Fruit fly (Drosophila melanogaster) whole organism, embryonic: Measurements from ENCODE around the gene CG17572.
A peak's percentile ranks its signal among the peaks of the same experiment; 100 is the strongest.

Experiments
- Atf3 ChIP-seq: fragments of 200-800 bp; sonication (Bioruptor generic); optimal IDR thresholded peaks from 3 replicates; lab custom pipeline; 2016; ENCODE audit warnings: missing biosample characterization, missing genetic modification characterization
- B-H1 ChIP-seq: fragments of 200-800 bp; sonication (Bioruptor generic); IDR thresholded peaks from 3 replicates; pipeline ENCODE4 v1.3.6; 2022; ENCODE audit warnings: missing biosample characterization, missing genetic modification characterization
- CG10274 ChIP-seq: fragments of 200-800 bp; sonication (Bioruptor generic); optimal IDR thresholded peaks from 3 replicates; lab custom pipeline; 2017; ENCODE audit warnings: missing biosample characterization, mild to moderate bottlenecking, missing genetic modification characterization
- CG11695 ChIP-seq: fragments of 200-800 bp; sonication (Bioruptor generic); IDR thresholded peaks from 3 replicates; pipeline ENCODE4 v1.3.6; 2022; ENCODE audit warnings: missing biosample characterization, missing genetic modification characterization
- CG1233 ChIP-seq: fragments of 200-800 bp; sonication (Bioruptor generic); optimal IDR thresholded peaks from 4 replicates; lab custom pipeline; 2018; ENCODE audit warnings: missing biosample characterization, mild to moderate bottlenecking, missing genetic modification characterization
- CG13296 ChIP-seq: fragments of 200-800 bp; sonication (Bioruptor generic); optimal IDR thresholded peaks from 3 replicates; lab custom pipeline; 2018; ENCODE audit warnings: missing biosample characterization, mild to moderate bottlenecking, missing genetic modification characterization
- CG1529 ChIP-seq: fragments of 200-800 bp; sonication (Bioruptor generic); optimal IDR thresholded peaks from 3 replicates; lab custom pipeline; 2018; ENCODE audit warnings: missing biosample characterization, missing genetic modification characterization
- CG16813 ChIP-seq: fragments of 200-800 bp; sonication (Bioruptor generic); IDR thresholded peaks from 3 replicates; pipeline ENCODE4 v1.3.6; 2022; ENCODE audit warnings: missing biosample characterization, missing genetic modification characterization; ENCODE audit not compliant: partially characterized antibody
- CG17328 ChIP-seq: fragments of 200-800 bp; sonication (Bioruptor generic); IDR thresholded peaks from 2 replicates; pipeline ENCODE4 v1.3.6; 2022; ENCODE audit warnings: missing biosample characterization, missing genetic modification characterization
- CG17568 ChIP-seq: fragments of 200-800 bp; sonication (Bioruptor generic); optimal IDR thresholded peaks from 2 replicates; lab custom pipeline; 2018; ENCODE audit warnings: missing biosample characterization, mild to moderate bottlenecking, missing genetic modification characterization, moderate library complexity
- CG1832 ChIP-seq: fragments of 200-800 bp; sonication (Bioruptor generic); optimal IDR thresholded peaks from 2 replicates; lab custom pipeline; 2017; ENCODE audit warnings: missing biosample characterization, mild to moderate bottlenecking, missing genetic modification characterization, inconsistent platforms
- CG32532 ChIP-seq: fragments of 200-800 bp; sonication (Bioruptor generic); IDR thresholded peaks from 2 replicates; pipeline ENCODE4 v1.3.6; 2022; ENCODE audit warnings: missing biosample characterization, missing genetic modification characterization
- CG32772 ChIP-seq: fragments of 200-800 bp; sonication (Bioruptor generic); IDR thresholded peaks from 2 replicates; pipeline ENCODE4 v1.3.6; 2022; ENCODE audit warnings: missing biosample characterization, missing genetic modification characterization
- CG6683 ChIP-seq: fragments of 200-800 bp; sonication (Bioruptor generic); optimal IDR thresholded peaks from 2 replicates; lab custom pipeline; 2017; ENCODE audit warnings: missing biosample characterization, mild to moderate bottlenecking, missing genetic modification characterization, missing genetic modification reagents
- CG6813 ChIP-seq: fragments of 200-800 bp; sonication (Bioruptor generic); optimal IDR thresholded peaks from 2 replicates; lab custom pipeline; 2017; ENCODE audit warnings: missing biosample characterization, missing genetic modification characterization, mild to moderate bottlenecking, moderate library complexity, missing genetic modification reagents
- CG7357 ChIP-seq: fragments of 200-800 bp; sonication (Bioruptor generic); IDR thresholded peaks from 3 replicates; pipeline ENCODE4 v1.3.6; 2022; ENCODE audit warnings: missing biosample characterization, missing genetic modification characterization
- CG8089 ChIP-seq: fragments of 200-800 bp; sonication (Bioruptor generic); optimal IDR thresholded peaks from 3 replicates; lab custom pipeline; 2016; ENCODE audit warnings: missing biosample characterization, missing genetic modification characterization
- CG8359 ChIP-seq: fragments of 200-800 bp; sonication (Bioruptor generic); optimal IDR thresholded peaks from 2 replicates; lab custom pipeline; 2017; ENCODE audit warnings: missing biosample characterization, mild to moderate bottlenecking, missing genetic modification characterization, borderline replicate concordance
- CG8388 ChIP-seq: fragments of 200-800 bp; sonication (Bioruptor generic); optimal IDR thresholded peaks from 2 replicates; lab custom pipeline; 2019; ENCODE audit warnings: missing biosample characterization, mild to moderate bottlenecking, missing genetic modification characterization, moderate library complexity
- CTCF ChIP-seq: fragments of 200-800 bp; sonication (Bioruptor generic); optimal IDR thresholded peaks from 2 replicates; lab custom pipeline; 2017; ENCODE audit warnings: missing biosample characterization, mild to moderate bottlenecking, missing genetic modification characterization, moderate library complexity
- CoRest ChIP-seq: fragments of 200-800 bp; sonication (Bioruptor generic); optimal IDR thresholded peaks from 3 replicates; lab custom pipeline; 2018; ENCODE audit warnings: missing biosample characterization, mild to moderate bottlenecking, missing genetic modification characterization, moderate library complexity
- Gsc ChIP-seq: fragments of 200-800 bp; sonication (Bioruptor generic); IDR thresholded peaks from 2 replicates; pipeline ENCODE4 v1.3.6; 2022; ENCODE audit warnings: missing biosample characterization, missing genetic modification characterization
- Gug ChIP-seq: fragments of 200-800 bp; sonication (Bioruptor generic); IDR thresholded peaks from 4 replicates; pipeline ENCODE4 v1.3.6; 2022; ENCODE audit warnings: missing biosample characterization, missing genetic modification characterization
- H15 ChIP-seq: fragments of 200-800 bp; sonication (Bioruptor generic); IDR thresholded peaks from 3 replicates; pipeline ENCODE4 v1.3.6; 2022; ENCODE audit warnings: missing biosample characterization, missing genetic modification characterization
- Hr3 ChIP-seq: fragments of 200-800 bp; sonication (Bioruptor generic); optimal IDR thresholded peaks from 3 replicates; lab custom pipeline; 2016; ENCODE audit warnings: missing biosample characterization, missing genetic modification characterization
- Hr51 ChIP-seq, 2 experiments: fragments of 200-800 bp; sonication (Bioruptor generic); optimal IDR thresholded peaks; 2 replicates in 1 of 2; 3 replicates in 1 of 2; lab custom pipeline; 2016 to 2018; ENCODE audit warnings: missing biosample characterization in 2 of 2, missing genetic modification characterization in 2 of 2, mild to moderate bottlenecking in 1 of 2, moderate library complexity in 1 of 2
- Lhr ChIP-seq: fragments of 200-800 bp; sonication (Bioruptor generic); optimal IDR thresholded peaks from 3 replicates; lab custom pipeline; 2017; ENCODE audit warnings: mild to moderate bottlenecking, missing biosample characterization, missing genetic modification reagents, missing genetic modification characterization
- Lim3 ChIP-seq: fragments of 200-800 bp; sonication (Bioruptor generic); IDR thresholded peaks from 2 replicates; pipeline ENCODE4 v1.3.6; 2022; ENCODE audit warnings: missing biosample characterization, missing genetic modification characterization
- MESR4 ChIP-seq: fragments of 200-800 bp; sonication (Bioruptor generic); optimal IDR thresholded peaks from 2 replicates; lab custom pipeline; 2018; ENCODE audit warnings: missing biosample characterization, mild to moderate bottlenecking, missing genetic modification characterization, moderate library complexity
- Optix ChIP-seq: fragments of 200-800 bp; sonication (Bioruptor generic); IDR thresholded peaks from 3 replicates; pipeline ENCODE4 v1.3.6; 2022; ENCODE audit warnings: missing biosample characterization, missing genetic modification characterization
- Pdp1 ChIP-seq, 2 experiments: fragments of 200-800 bp; sonication (Bioruptor generic); optimal IDR thresholded peaks; 3 replicates each; lab custom pipeline; 2016; ENCODE audit warnings: missing biosample characterization in 2 of 2, missing genetic modification characterization in 2 of 2, mild to moderate bottlenecking in 1 of 2, moderate library complexity in 1 of 2
- Ravus ChIP-seq: fragments of 200-800 bp; sonication (Bioruptor generic); IDR thresholded peaks from 2 replicates; pipeline ENCODE4 v1.3.6; 2022; ENCODE audit warnings: missing biosample characterization, missing genetic modification characterization
- amos ChIP-seq: fragments of 200-800 bp; sonication (Bioruptor generic); IDR thresholded peaks from 2 replicates; pipeline ENCODE4 v1.3.6; 2022; ENCODE audit warnings: missing biosample characterization, missing genetic modification characterization; ENCODE audit not compliant: partially characterized antibody
- bbx ChIP-seq: fragments of 200-800 bp; sonication (Bioruptor generic); IDR thresholded peaks from 2 replicates; pipeline ENCODE4 v1.3.6; 2022; ENCODE audit warnings: missing biosample characterization, missing genetic modification characterization; ENCODE audit not compliant: partially characterized antibody
- br ChIP-seq: fragments of >200 bp; optimal IDR thresholded peaks from 2 replicates; lab custom pipeline; 2017
- crp ChIP-seq, 2 experiments: fragments of 200-800 bp; sonication (Bioruptor generic); optimal IDR thresholded peaks; 2 replicates in 1 of 2; 3 replicates in 1 of 2; lab custom pipeline; 2017; ENCODE audit warnings: missing biosample characterization in 2 of 2, missing genetic modification characterization in 2 of 2, mild to moderate bottlenecking in 1 of 2, moderate library complexity in 1 of 2
- da ChIP-seq: fragments of 200-800 bp; sonication (Bioruptor generic); optimal IDR thresholded peaks from 2 replicates; lab custom pipeline; 2016; ENCODE audit warnings: missing biosample characterization, missing genetic modification characterization
- dati ChIP-seq: fragments of 200-800 bp; sonication (Bioruptor generic); IDR thresholded peaks from 2 replicates; pipeline ENCODE4 v1.3.6; 2022; ENCODE audit warnings: missing biosample characterization, missing genetic modification characterization
- gcm ChIP-seq: fragments of 200-800 bp; sonication (Bioruptor generic); optimal IDR thresholded peaks from 2 replicates; lab custom pipeline; 2019; ENCODE audit warnings: missing biosample characterization, mild to moderate bottlenecking, missing genetic modification characterization, moderate library complexity
- inv ChIP-seq: fragments of 200-800 bp; sonication (Bioruptor generic); IDR thresholded peaks from 2 replicates; pipeline ENCODE4 v1.3.6; 2022; ENCODE audit warnings: missing biosample characterization, missing genetic modification characterization; ENCODE audit not compliant: partially characterized antibody
- kay ChIP-seq: fragments of 200-800 bp; sonication (Bioruptor generic); optimal IDR thresholded peaks from 2 replicates; lab custom pipeline; 2016; ENCODE audit warnings: missing biosample characterization, missing genetic modification characterization
- kni ChIP-seq: fragments of 200-800 bp; sonication (Bioruptor generic); optimal IDR thresholded peaks from 3 replicates; lab custom pipeline; 2017; ENCODE audit warnings: mild to moderate bottlenecking, missing biosample characterization, missing genetic modification reagents, missing genetic modification characterization
- org-1 ChIP-seq: fragments of 200-800 bp; sonication (Bioruptor generic); optimal IDR thresholded peaks from 2 replicates; lab custom pipeline; 2017; ENCODE audit warnings: missing biosample characterization, missing genetic modification characterization
- phol ChIP-seq: fragments of 200-800 bp; sonication (Bioruptor generic); optimal IDR thresholded peaks from 3 replicates; lab custom pipeline; 2018; ENCODE audit warnings: missing biosample characterization, mild to moderate bottlenecking, missing genetic modification characterization, moderate library complexity
- salm ChIP-seq: fragments of 200-800 bp; sonication (Bioruptor generic); optimal IDR thresholded peaks from 2 replicates; lab custom pipeline; 2018; ENCODE audit warnings: missing biosample characterization, mild to moderate bottlenecking, missing genetic modification characterization
- scrt ChIP-seq: fragments of 200-800 bp; sonication (Bioruptor generic); optimal IDR thresholded peaks from 2 replicates; lab custom pipeline; 2018; ENCODE audit warnings: missing biosample characterization, mild to moderate bottlenecking, missing genetic modification characterization, moderate library complexity
- sens ChIP-seq: fragments of 200-800 bp; sonication (Bioruptor generic); peaks from one replicate; lab custom pipeline; 2016; ENCODE audit warnings: missing biosample characterization, missing genetic modification characterization
- stwl ChIP-seq: fragments of 200-800 bp; sonication (Bioruptor generic); optimal IDR thresholded peaks from 3 replicates; lab custom pipeline; 2018; ENCODE audit warnings: missing biosample characterization, mild to moderate bottlenecking, missing genetic modification characterization, moderate library complexity
- toy ChIP-seq: fragments of 200-800 bp; sonication (Bioruptor generic); IDR thresholded peaks from 2 replicates; pipeline ENCODE4 v1.3.6; 2022; ENCODE audit warnings: missing biosample characterization, missing genetic modification characterization
- usp ChIP-seq: fragments of >200 bp; optimal IDR thresholded peaks from 2 replicates; lab custom pipeline; 2017; ENCODE audit warnings: missing biosample characterization, missing genetic modification characterization
- vvl ChIP-seq: fragments of 200-800 bp; sonication (Bioruptor generic); IDR thresholded peaks from 2 replicates; pipeline ENCODE4 v1.3.6; 2022; ENCODE audit warnings: missing biosample characterization, missing genetic modification characterization

Gene CG17572

DNA sequence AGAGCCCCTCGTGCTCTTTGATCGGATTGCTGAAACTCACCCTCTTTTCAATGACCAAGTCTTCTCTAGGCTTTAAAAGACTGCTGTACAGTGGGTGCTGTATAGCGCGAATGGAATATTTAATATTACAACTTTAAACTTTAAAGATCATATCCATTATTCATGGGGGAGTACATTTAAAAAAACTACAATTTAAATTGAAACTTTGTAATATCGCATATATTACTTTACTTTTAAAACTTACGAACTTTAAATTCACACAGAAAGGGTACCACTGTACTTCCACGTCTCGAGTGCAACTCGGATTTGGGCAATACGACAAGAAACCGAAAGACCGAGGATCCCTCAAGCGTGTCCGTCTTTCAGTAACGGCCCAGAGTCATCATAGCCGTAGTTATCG, 15.0 kb downstream of the CG17572 start, which contains the start of gene Phlpp (continued):
- no peak for TF ChIP-seq br
- TF ChIP-seq crp (GFP tag; optimal IDR thresholded peaks at IDR 0.05; lab: Kevin White, UChicago), result no peak
- TF ChIP-seq kay, result peak; percentile 29
- peak; percentile 31 for TF ChIP-seq CG1233 (GFP tag; lab: Kevin White, UChicago)
- TF ChIP-seq Gug (GFP tag; lab: Robert Waterston, UW), result peak; percentile 19; the same call in 1 of the 4 replicates
- TF ChIP-seq CG6813 (GFP tag; lab: Kevin White, UChicago), result peak; percentile 49
- no peak for TF ChIP-seq CTCF
- no peak for TF ChIP-seq usp (GFP tag; lab: Kevin White, UChicago)
- TF ChIP-seq kni (GFP tag; lab: Kevin White, UChicago), result no peak
- TF ChIP-seq CoRest (tag; lab: Kevin White, UChicago), result peak; percentile 47
- no peak for TF ChIP-seq MESR4 (GFP tag; lab: Kevin White, UChicago)
- TF ChIP-seq CG8359 (GFP tag; lab: Kevin White, UChicago), result peak; percentile 33
- TF ChIP-seq CG1832 (GFP tag; lab: Kevin White, UChicago), result no peak
- no peak for TF ChIP-seq Optix (GFP tag; lab: Robert Waterston, UW)
- peak; percentile 76; the same call in 1 of the 2 replicates for TF ChIP-seq vvl (GFP tag; lab: Robert Waterston, UW)
- no peak for TF ChIP-seq scrt (GFP tag; lab: Kevin White, UChicago)
- 0 out of 2 replicates have a peak, but pooled peaks have one; percentile 27 for TF ChIP-seq dati (GFP tag; lab: Robert Waterston, UW)
- TF ChIP-seq CG8089 (GFP tag; lab: Kevin White, UChicago), result no peak
- peak; percentile 36; the same call in 1 of the 2 replicates for TF ChIP-seq CG32772 (GFP tag; lab: Robert Waterston, UW)
- no peak for TF ChIP-seq CG6683
- TF ChIP-seq bbx (GFP tag; lab: Robert Waterston, UW), result no peak
- no peak for TF ChIP-seq toy
- TF ChIP-seq inv (GFP tag; lab: Robert Waterston, UW), result no peak
- TF ChIP-seq CG7357 (GFP tag; lab: Robert Waterston, UW), result no peak
- TF ChIP-seq B-H1 (GFP tag; lab: Robert Waterston, UW), result no peak; the same call in 2 of the 3 replicates
- peak; percentile 74 for TF ChIP-seq phol (tag; lab: Kevin White, UChicago)
- no peak for TF ChIP-seq CG13296 (GFP tag; lab: Kevin White, UChicago)
- peak in 1 of 2 experiments; percentile 58 for TF ChIP-seq Pdp1 (GFP tag; optimal IDR thresholded peaks at IDR 0.05; lab: Kevin White, UChicago)
- no peak for TF ChIP-seq Atf3 (GFP tag; lab: Kevin White, UChicago)
- TF ChIP-seq Lhr, result no peak
- no peak for TF ChIP-seq salm (tag; lab: Kevin White, UChicago)
- TF ChIP-seq CG11695, result peak; percentile 61; the same call in 2 of the 3 replicates
- TF ChIP-seq CG17568 (GFP tag; lab: Kevin White, UChicago), result no peak
- TF ChIP-seq Ravus (GFP tag; lab: Robert Waterston, UW), result no peak
- no peak for TF ChIP-seq da (GFP tag; lab: Kevin White, UChicago)
- TF ChIP-seq CG17328 (GFP tag; lab: Robert Waterston, UW), result peak; percentile 71
- peak; percentile 4 for TF ChIP-seq Hr3
- TF ChIP-seq CG1529 (GFP tag; lab: Kevin White, UChicago), result no peak
- TF ChIP-seq Gsc (GFP tag; lab: Robert Waterston, UW), result no peak
- TF ChIP-seq org-1 (GFP tag; lab: Kevin White, UChicago), result no peak
- TF ChIP-seq amos (GFP tag; lab: Robert Waterston, UW), result no peak
- TF ChIP-seq Hr51 (GFP tag; optimal IDR thresholded peaks at IDR 0.05; lab: Kevin White, UChicago), result peak; percentile 13 to 69
- peak; percentile 2 for TF ChIP-seq stwl
- TF ChIP-seq H15 (GFP tag; lab: Robert Waterston, UW), result peak; percentile 40; the same call in 1 of the 3 replicates
- peak; percentile 95 for TF ChIP-seq sens (GFP tag; lab: Kevin White, UChicago)
- TF ChIP-seq CG16813 (GFP tag; lab: Robert Waterston, UW), result no peak
- TF ChIP-seq CG32532 (GFP tag; lab: Robert Waterston, UW), result peak; percentile 40; the same call in 1 of the 2 replicates
- TF ChIP-seq CG10274 (GFP tag; lab: Kevin White, UChicago), result no peak
- no peak for TF ChIP-seq Lim3
- TF ChIP-seq CG8388, result peak; percentile 60
- peak; percentile 8 for TF ChIP-seq gcm
